Worm (Caenorhabditis elegans): ENCODE results near the gene E02A10.4.

- TF ChIP-seq athp-1 (tag; optimal IDR thresholded peaks at IDR 0.05) (no peak), nhr-80 (tag; optimal IDR thresholded peaks at IDR 0.05) (no peak), chd-7 (tag; optimal IDR thresholded peaks at IDR 0.05) (peak; percentile 5), Y67H2A.10 (GFP tag; conservative IDR thresholded peaks at IDR 0.05) (no peak), mel-28 (tag; optimal IDR thresholded peaks at IDR 0.05; ENCODE audit: borderline replicate concordance) (no peak)
Measured at ce11 chrV:12549604-12550003, 18.1 kb downstream of the E02A10.4 start.
